Fruit fly (Drosophila melanogaster) whole organism, pupa: ENCODE measurements around the gene Mob3.

Experiments used
- CG10348 ChIP-seq: fragments of 200-800 bp; sonication (Bioruptor generic); IDR thresholded peaks from 2 replicates; pipeline ENCODE4 v1.3.6; 2022; ENCODE audit warnings: missing biosample characterization, missing genetic modification characterization
- CG15710 ChIP-seq: fragments of 200-800 bp; sonication (Bioruptor generic); optimal IDR thresholded peaks from 2 replicates; lab custom pipeline; 2018; ENCODE audit warnings: missing biosample characterization, mild to moderate bottlenecking, missing genetic modification characterization, moderate library complexity
- CG17806 ChIP-seq: fragments of 200-800 bp; sonication (Bioruptor generic); optimal IDR thresholded peaks from 2 replicates; lab custom pipeline; 2018; ENCODE audit warnings: missing biosample characterization, mild to moderate bottlenecking, missing genetic modification characterization, moderate library complexity
- CG9948 ChIP-seq: fragments of 200-800 bp; sonication (Bioruptor generic); optimal IDR thresholded peaks from 2 replicates; lab custom pipeline; 2018; ENCODE audit warnings: missing biosample characterization, mild to moderate bottlenecking, missing genetic modification characterization, moderate library complexity
- Ets98B ChIP-seq: fragments of 200-800 bp; sonication (Bioruptor generic); IDR thresholded peaks from 2 replicates; pipeline ENCODE4 v1.3.6; 2022; ENCODE audit warnings: missing biosample characterization, missing genetic modification characterization
- Pif1A ChIP-seq: fragments of 200-800 bp; sonication (Bioruptor generic); optimal IDR thresholded peaks from 3 replicates; lab custom pipeline; 2016; ENCODE audit warnings: missing biosample characterization, missing genetic modification characterization
- gl ChIP-seq: fragments of 200-800 bp; sonication (Bioruptor generic); optimal IDR thresholded peaks from 2 replicates; lab custom pipeline; 2018; ENCODE audit warnings: missing biosample characterization, mild to moderate bottlenecking, missing genetic modification characterization

DNA sequence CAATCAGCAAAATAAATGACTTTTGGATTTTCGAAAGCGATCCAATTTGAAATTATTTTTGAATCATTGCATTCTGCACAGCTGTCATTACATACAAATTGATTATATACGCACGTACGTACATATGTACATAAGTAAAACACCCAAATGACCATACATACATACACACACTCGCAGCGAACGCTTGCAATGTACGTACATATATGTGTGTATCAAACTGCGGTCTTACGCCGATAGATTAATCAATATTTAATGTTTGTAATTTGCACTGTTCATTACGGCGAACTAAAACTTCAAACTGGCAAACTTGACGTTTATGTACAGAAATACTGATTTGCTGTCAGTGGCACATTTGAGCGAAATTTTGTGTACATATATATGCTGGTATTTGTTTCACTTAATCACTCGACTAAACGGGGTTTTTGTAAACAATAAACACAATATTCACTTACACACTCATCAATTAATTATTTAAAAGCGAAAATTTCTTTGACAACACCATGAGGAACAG is 38.9 kb upstream of the Mob3 start:
- no peak for TF ChIP-seq CG15710 (tag; lab: Kevin White, UChicago)
- TF ChIP-seq gl (tag; lab: Kevin White, UChicago), result no peak
- TF ChIP-seq CG17806 (tag; lab: Kevin White, UChicago), result no peak
- no peak for TF ChIP-seq CG10348 (GFP tag; lab: Robert Waterston, UW)
- TF ChIP-seq Pif1A (GFP tag; lab: Kevin White, UChicago), result no peak
- TF ChIP-seq Ets98B (GFP tag; lab: Robert Waterston, UW), result no peak
- TF ChIP-seq CG9948 (tag; lab: Kevin White, UChicago), result no peak
